Worm (Caenorhabditis elegans): ENCODE measurements around the gene B0507.3.

The B0507.3 gene

DNA sequence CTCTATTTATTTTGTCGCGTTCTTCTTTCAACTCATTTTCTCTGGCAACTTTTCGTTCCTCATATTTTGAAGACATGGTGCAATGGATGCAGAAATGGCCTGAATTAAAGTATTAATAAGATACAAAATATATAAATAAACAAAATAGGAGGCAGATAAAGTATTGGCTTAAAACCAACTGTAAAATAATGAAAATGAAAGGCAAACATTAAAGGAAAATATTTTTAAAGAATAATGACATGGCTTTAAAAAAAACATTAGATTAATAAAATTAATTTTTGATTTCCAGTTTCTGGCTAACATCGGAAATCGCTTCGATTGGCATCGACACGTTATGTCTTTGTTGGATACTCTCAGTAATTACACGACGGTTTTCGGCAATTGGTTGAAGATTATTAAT, 8.3 kb upstream of the B0507.3 start, which contains the start of gene ddn-1:
ddn-1 (minus strand) TSS at position 101 of the 400 bp plus-strand sequence.
- TF ChIP-seq fkh-2 (tag; optimal IDR thresholded peaks at IDR 0.05) (no peak), pha-4 (tag; optimal IDR thresholded peaks at IDR 0.05) (no peak), ztf-11 (tag; optimal IDR thresholded peaks at IDR 0.05) (no peak), nhr-67 (tag; optimal IDR thresholded peaks at IDR 0.05) (no peak), nhr-12 (tag; optimal IDR thresholded peaks at IDR 0.05) (no peak), hmg-11 (tag; optimal IDR thresholded peaks at IDR 0.05) (no peak), egl-27 (tag; optimal IDR thresholded peaks at IDR 0.05) (no peak), nhr-43 (tag; optimal IDR thresholded peaks at IDR 0.05; ENCODE audit: poor library complexity, severe bottlenecking) (no peak), nhr-25 (tag; optimal IDR thresholded peaks at IDR 0.05) (no peak), egl-5 (tag; optimal IDR thresholded peaks at IDR 0.05) (no peak), lin-39 (tag; optimal IDR thresholded peaks at IDR 0.05) (no peak), nhr-11 (tag; optimal IDR thresholded peaks at IDR 0.05) (no peak), lin-15B (tag; optimal IDR thresholded peaks at IDR 0.05) (no peak), nhr-28 (tag; optimal IDR thresholded peaks at IDR 0.05) (no peak), ztf-4 (tag; optimal IDR thresholded peaks at IDR 0.05) (no peak), pqm-1 (tag; optimal IDR thresholded peaks at IDR 0.05) (no peak), fos-1 (tag; optimal IDR thresholded peaks at IDR 0.05) (no peak), sea-2 (GFP tag; optimal IDR thresholded peaks at IDR 0.05) (no peak), unc-39 (tag; optimal IDR thresholded peaks at IDR 0.05) (no peak), aly-2 (tag; optimal IDR thresholded peaks at IDR 0.05) (no peak)

DNA sequence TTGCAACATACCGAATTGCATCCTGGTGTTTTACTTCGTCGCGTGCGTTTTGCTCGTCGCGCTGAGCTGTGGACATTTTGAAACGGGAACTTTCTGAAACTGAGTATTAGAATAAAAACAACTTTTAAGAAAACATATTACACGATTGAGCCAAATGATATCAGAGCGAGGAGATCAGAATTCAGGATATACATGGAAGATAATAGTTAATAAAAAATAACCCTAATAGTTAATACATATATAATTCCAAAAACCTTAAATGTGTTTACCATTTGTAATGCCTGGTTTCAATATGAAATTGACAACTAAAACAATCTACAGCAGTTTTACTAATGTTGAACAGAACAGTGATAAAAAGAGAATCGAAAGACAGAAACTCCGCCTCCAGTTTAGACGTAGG, 5.8 kb upstream of the B0507.3 start, which contains the start of gene B0507.8:
B0507.8 (minus strand) TSS at position 101 of the 400 bp plus-strand sequence.
- TF ChIP-seq elt-3 (tag; optimal IDR thresholded peaks at IDR 0.05): no peak
- no peak for TF ChIP-seq egl-27 (tag; optimal IDR thresholded peaks at IDR 0.05)
- no peak for TF ChIP-seq skn-1 (tag; optimal IDR thresholded peaks at IDR 0.05)
- no peak for TF ChIP-seq mdl-1 (tag; optimal IDR thresholded peaks at IDR 0.05)
- no peak for TF ChIP-seq fkh-10 (GFP tag; optimal IDR thresholded peaks at IDR 0.05)
- no peak for TF ChIP-seq R02D3.7 (tag; optimal IDR thresholded peaks at IDR 0.05)
- no peak for TF ChIP-seq nhr-77 (tag; optimal IDR thresholded peaks at IDR 0.05)
- TF ChIP-seq daf-12 (tag; optimal IDR thresholded peaks at IDR 0.05): no peak
- TF ChIP-seq unc-39 (tag; optimal IDR thresholded peaks at IDR 0.05): no peak
- no peak for TF ChIP-seq pha-4 (tag; optimal IDR thresholded peaks at IDR 0.05)
- no peak for TF ChIP-seq unc-62 (GFP tag; optimal IDR thresholded peaks at IDR 0.05)
- no peak for TF ChIP-seq nhr-23 (tag; optimal IDR thresholded peaks at IDR 0.05)
- TF ChIP-seq nhr-28 (tag; optimal IDR thresholded peaks at IDR 0.05): no peak

DNA sequence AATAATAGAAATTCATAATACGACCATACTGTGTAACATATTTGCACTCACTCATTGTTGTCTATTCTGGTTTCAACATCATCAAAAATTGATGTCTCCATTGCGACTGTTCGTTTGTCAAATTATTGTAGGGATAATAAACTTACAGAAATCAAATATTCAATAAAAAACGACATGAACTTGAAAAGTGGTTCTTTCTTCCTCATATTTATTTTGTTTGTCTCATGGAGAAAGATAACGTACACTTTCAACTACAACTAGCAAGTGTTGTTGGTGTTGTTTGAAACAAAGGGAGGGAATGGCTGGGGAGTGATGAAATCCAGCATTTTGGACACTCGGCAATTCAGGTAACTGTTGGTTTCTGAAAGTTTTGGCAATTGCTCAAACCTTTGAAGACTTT, 2.8 kb upstream of the B0507.3 start, which contains the start of gene B0507.9:
B0507.9 (minus strand) TSS at position 101 of the 400 bp plus-strand sequence.
- no peak for TF ChIP-seq nhr-77 (tag; optimal IDR thresholded peaks at IDR 0.05)
- no peak for TF ChIP-seq snpc-4 (tag; optimal IDR thresholded peaks at IDR 0.05)
- no peak for TF ChIP-seq nhr-12 (tag; optimal IDR thresholded peaks at IDR 0.05)
- no peak for TF ChIP-seq nhr-43 (tag; optimal IDR thresholded peaks at IDR 0.05; ENCODE audit: poor library complexity, severe bottlenecking)
- no peak for TF ChIP-seq ceh-9 (tag; optimal IDR thresholded peaks at IDR 0.05)
- TF ChIP-seq ama-1 (optimal IDR thresholded peaks at IDR 0.05): no peak
- TF ChIP-seq nfya-1 (tag; optimal IDR thresholded peaks at IDR 0.05; ENCODE audit: insufficient read depth): no peak
- no peak for TF ChIP-seq nhr-25 (tag; optimal IDR thresholded peaks at IDR 0.05)
- TF ChIP-seq zag-1 (tag; optimal IDR thresholded peaks at IDR 0.05): no peak
- TF ChIP-seq lin-15B (tag; optimal IDR thresholded peaks at IDR 0.05): no peak
- TF ChIP-seq fkh-10 (GFP tag; optimal IDR thresholded peaks at IDR 0.05): no peak
- no peak for TF ChIP-seq nhr-67 (tag; optimal IDR thresholded peaks at IDR 0.05)
- TF ChIP-seq ceh-28 (tag; optimal IDR thresholded peaks at IDR 0.05): no peak
- no peak for TF ChIP-seq ceh-82 (tag; optimal IDR thresholded peaks at IDR 0.05)
- no peak for TF ChIP-seq eor-1 (tag; optimal IDR thresholded peaks at IDR 0.05)
- no peak for TF ChIP-seq pqm-1 (tag; optimal IDR thresholded peaks at IDR 0.05)

- no peak for TF ChIP-seq egl-5 (tag; optimal IDR thresholded peaks at IDR 0.05)
- TF ChIP-seq ztf-11 (tag; optimal IDR thresholded peaks at IDR 0.05): no peak
- no peak for TF ChIP-seq ceh-9 (tag; optimal IDR thresholded peaks at IDR 0.05)
- TF ChIP-seq snpc-4 (tag; optimal IDR thresholded peaks at IDR 0.05): no peak
- TF ChIP-seq hmg-11 (tag; optimal IDR thresholded peaks at IDR 0.05): no peak
- no peak for TF ChIP-seq jun-1 (tag; optimal IDR thresholded peaks at IDR 0.05)
- no peak for TF ChIP-seq elt-3 (tag; optimal IDR thresholded peaks at IDR 0.05)
- no peak for TF ChIP-seq elt-1 (tag; optimal IDR thresholded peaks at IDR 0.05)
- no peak for TF ChIP-seq daf-12 (tag; optimal IDR thresholded peaks at IDR 0.05)
- no peak for TF ChIP-seq ztf-4 (tag; optimal IDR thresholded peaks at IDR 0.05)
- no peak for TF ChIP-seq R02D3.7 (tag; optimal IDR thresholded peaks at IDR 0.05)
- no peak for TF ChIP-seq egl-27 (tag; optimal IDR thresholded peaks at IDR 0.05)
- TF ChIP-seq unc-62 (GFP tag; optimal IDR thresholded peaks at IDR 0.05): no peak
- TF ChIP-seq elt-2 (tag; optimal IDR thresholded peaks at IDR 0.05): no peak
- TF ChIP-seq nhr-12 (tag; optimal IDR thresholded peaks at IDR 0.05): no peak
- no peak for TF ChIP-seq eor-1 (tag; optimal IDR thresholded peaks at IDR 0.05)
- no peak for TF ChIP-seq nfya-1 (tag; optimal IDR thresholded peaks at IDR 0.05; ENCODE audit: insufficient read depth)
- no peak for TF ChIP-seq aly-2 (tag; optimal IDR thresholded peaks at IDR 0.05)
- no peak for TF ChIP-seq unc-39 (tag; optimal IDR thresholded peaks at IDR 0.05)
Measured at ce11 chrV:8767041-8767440, 1.7 kb upstream of the B0507.3 start.
